Worm (Caenorhabditis elegans): ENCODE measurements around the gene ZK1037.6.

ZK1037.6 gene

ce11 chrV:15281279-15281949 lies 46.2 kb downstream of the ZK1037.6 start, which contains the start of the genes srw-19 and srx-51:
Gene srw-19, minus strand, starts transcription at chrV:15281379.
Gene srx-51, plus strand, starts transcription at chrV:15281899.
- TF ChIP-seq xbp-1 (tag; optimal IDR thresholded peaks at IDR 0.05) (no peak), isw-1 (GFP tag; IDR thresholded peaks at IDR 0.05) (no peak), lin-14 (GFP tag; optimal IDR thresholded peaks at IDR 0.05) (no peak), mef-2 (tag; optimal IDR thresholded peaks at IDR 0.05) (no peak), elt-2 (tag; optimal IDR thresholded peaks at IDR 0.05) (no peak), nhr-19 (GFP tag; conservative IDR thresholded peaks at IDR 0.05) (no peak), lin-15B (tag; optimal IDR thresholded peaks at IDR 0.05) (no peak), efl-1 (optimal IDR thresholded peaks at IDR 0.05) (no peak), efl-1 (GFP tag; optimal IDR thresholded peaks at IDR 0.05 in 1 of 2) (no peak), ztf-11 (tag; optimal IDR thresholded peaks at IDR 0.05) (no peak), nhr-76 (tag; optimal IDR thresholded peaks at IDR 0.05) (no peak), snpc-4 (tag; optimal IDR thresholded peaks at IDR 0.05) (no peak), Y116A8C.19 (tag; optimal IDR thresholded peaks at IDR 0.05; ENCODE audit: borderline replicate concordance) (no peak)

- no peak for TF ChIP-seq nhr-20 (tag; optimal IDR thresholded peaks at IDR 0.05)
- no peak for TF ChIP-seq lin-13 (GFP tag; optimal IDR thresholded peaks at IDR 0.05)
- TF ChIP-seq elt-2 (tag; optimal IDR thresholded peaks at IDR 0.05) = no peak
- no peak for TF ChIP-seq pax-3 (tag; optimal IDR thresholded peaks at IDR 0.05)
- no peak for TF ChIP-seq aly-2 (tag; optimal IDR thresholded peaks at IDR 0.05)
- no peak for TF ChIP-seq zip-4 (GFP tag; optimal IDR thresholded peaks at IDR 0.05)
- no peak for TF ChIP-seq rnt-1 (tag; optimal IDR thresholded peaks at IDR 0.05)
- TF ChIP-seq mep-1 (tag; optimal IDR thresholded peaks at IDR 0.05) = no peak
- no peak for TF ChIP-seq fkh-8 (tag; optimal IDR thresholded peaks at IDR 0.05)
- TF ChIP-seq nhr-77 (tag; optimal IDR thresholded peaks at IDR 0.05) = no peak
- no peak for TF ChIP-seq ces-1 (GFP tag; optimal IDR thresholded peaks at IDR 0.05)
- TF ChIP-seq dsc-1 (tag; optimal IDR thresholded peaks at IDR 0.05) = no peak
- TF ChIP-seq elt-3 (tag; optimal IDR thresholded peaks at IDR 0.05) = no peak
- no peak for TF ChIP-seq ceh-90 (tag; optimal IDR thresholded peaks at IDR 0.05)
- TF ChIP-seq mab-9 (GFP tag; IDR thresholded peaks at IDR 0.05) = no peak
These were observed 50.7 kb downstream of the ZK1037.6 start, which contains the start of gene srw-17 for ce11 chrV:15276915-15277314. Gene srw-17, minus strand, starts transcription at chrV:15277015.
